Worm (Caenorhabditis elegans): ENCODE results near the gene ndub-3.
A peak's percentile ranks its signal among the peaks of the same experiment; 100 is the strongest.

ndub-3 gene

ce11 chrII:8920955-8921354 lies 43.7 kb downstream of the ndub-3 start:
- TF ChIP-seq hlh-17 (GFP tag; optimal IDR thresholded peaks at IDR 0.05; ENCODE audit: borderline replicate concordance) (no peak), lin-39 (tag; optimal IDR thresholded peaks at IDR 0.05) (no peak), vab-15 (tag; optimal IDR thresholded peaks at IDR 0.05) (no peak), ceh-63 (GFP tag; optimal IDR thresholded peaks at IDR 0.05) (no peak), skn-1 (tag; optimal IDR thresholded peaks at IDR 0.05) (no peak), alr-1 (tag; optimal IDR thresholded peaks at IDR 0.05; ENCODE audit: borderline replicate concordance) (no peak), irx-1 (tag; optimal IDR thresholded peaks at IDR 0.05) (no peak), egl-27 (tag; optimal IDR thresholded peaks at IDR 0.05) (no peak), lin-14 (GFP tag; optimal IDR thresholded peaks at IDR 0.05) (peak; percentile 11)

ce11 chrII:8920315-8920714 lies 44.4 kb downstream of the ndub-3 start:
- TF ChIP-seq rnt-1 (tag; optimal IDR thresholded peaks at IDR 0.05) (no peak), fos-1 (tag; optimal IDR thresholded peaks at IDR 0.05) (peak; percentile 48), skn-1 (tag; optimal IDR thresholded peaks at IDR 0.05) (peak; percentile 26), lin-14 (GFP tag; optimal IDR thresholded peaks at IDR 0.05) (peak; percentile 31)

ce11 chrII:8917339-8917738 lies 47.4 kb downstream of the ndub-3 start:
- TF ChIP-seq Y116A8C.19 (tag; optimal IDR thresholded peaks at IDR 0.05; ENCODE audit: borderline replicate concordance) (no peak), nhr-20 (tag; optimal IDR thresholded peaks at IDR 0.05) (no peak), elt-2 (tag; optimal IDR thresholded peaks at IDR 0.05) (peak; percentile 1), fos-1 (tag; optimal IDR thresholded peaks at IDR 0.05) (no peak), unc-98 (GFP tag; IDR thresholded peaks at IDR 0.05) (no peak), hpl-2 (GFP tag; optimal IDR thresholded peaks at IDR 0.05) (no peak), aly-2 (tag; optimal IDR thresholded peaks at IDR 0.05) (no peak), elt-3 (tag; optimal IDR thresholded peaks at IDR 0.05) (peak in 1 of 6 experiments; percentile 28), F16B12.6 (tag; optimal IDR thresholded peaks at IDR 0.05) (no peak), lin-13 (GFP tag; optimal IDR thresholded peaks at IDR 0.05) (no peak)

- no peak for TF ChIP-seq lin-39 (tag; optimal IDR thresholded peaks at IDR 0.05)
- peak; percentile 53 for TF ChIP-seq fkh-8 (tag; optimal IDR thresholded peaks at IDR 0.05)
- no peak for TF ChIP-seq mab-9 (GFP tag; IDR thresholded peaks at IDR 0.05)
- TF ChIP-seq sox-4 (tag; optimal IDR thresholded peaks at IDR 0.05), result peak; percentile 29
- TF ChIP-seq nhr-71 (tag; optimal IDR thresholded peaks at IDR 0.05), result peak; percentile 36
- peak; percentile 40 for TF ChIP-seq nhr-47 (tag; optimal IDR thresholded peaks at IDR 0.05)
- no peak for TF ChIP-seq zip-4 (GFP tag; optimal IDR thresholded peaks at IDR 0.05)
- peak; percentile 82 for TF ChIP-seq dsc-1 (tag; optimal IDR thresholded peaks at IDR 0.05)
Observed at ce11 chrII:8916656-8917055, 48.0 kb downstream of the ndub-3 start.

- TF ChIP-seq ceh-63 (GFP tag; optimal IDR thresholded peaks at IDR 0.05) (no peak), nhr-90 (tag; optimal IDR thresholded peaks at IDR 0.05; ENCODE audit: poor library complexity) (no peak), ama-1 (optimal IDR thresholded peaks at IDR 0.05) (no peak), lin-39 (tag; optimal IDR thresholded peaks at IDR 0.05) (no peak), skn-1 (tag; optimal IDR thresholded peaks at IDR 0.05) (no peak), xbp-1 (tag; optimal IDR thresholded peaks at IDR 0.05) (no peak), zag-1 (tag; optimal IDR thresholded peaks at IDR 0.05) (no peak), lin-13 (GFP tag; optimal IDR thresholded peaks at IDR 0.05) (no peak), nhr-84 (tag; optimal IDR thresholded peaks at IDR 0.05) (no peak), nhr-20 (tag; optimal IDR thresholded peaks at IDR 0.05) (no peak), C34B4.2 (tag; optimal IDR thresholded peaks at IDR 0.05) (no peak), fkh-8 (tag; optimal IDR thresholded peaks at IDR 0.05) (peak; percentile 6), efl-1 (optimal IDR thresholded peaks at IDR 0.05) (no peak), efl-1 (GFP tag; optimal IDR thresholded peaks at IDR 0.05 in 1 of 2) (no peak), pax-3 (tag; optimal IDR thresholded peaks at IDR 0.05) (no peak), lin-14 (GFP tag; optimal IDR thresholded peaks at IDR 0.05) (peak; percentile 37), mdl-1 (tag; optimal IDR thresholded peaks at IDR 0.05) (no peak), ceh-8 (GFP tag; optimal IDR thresholded peaks at IDR 0.05) (no peak), elt-2 (tag; optimal IDR thresholded peaks at IDR 0.05) (peak; percentile 10), egl-27 (tag; optimal IDR thresholded peaks at IDR 0.05) (no peak), mab-9 (GFP tag; IDR thresholded peaks at IDR 0.05) (no peak), grh-1 (GFP tag; IDR thresholded peaks at IDR 0.05) (no peak)
Observed at ce11 chrII:8914654-8915053, 50.0 kb downstream of the ndub-3 start.

All from whole organism, L1 larva.